4 fruit fly cellular contexts compared by ENCODE assay signal in genomic region chr3R:21408372-21408771, dm6.
TF ChIP-seq lines count a peak whose summit lies in the region.

No protein-coding gene starts in this region.

- TF ChIP-seq CTCF in S2 (optimal IDR thresholded peaks at IDR 0.05; lab: Kevin White, UChicago): peak; percentile 98 to 99
- peak; percentile 95 for TF ChIP-seq CTCF in whole organism, embryonic (GFP tag; optimal IDR thresholded peaks at IDR 0.05; lab: Kevin White, UChicago)

TF ChIP-seq in whole organism, embryonic, 481 proteins besides CTCF, POLR2A, EP300 and RAD21 (continues in another document):
- TF ChIP-seq vvl (GFP tag; IDR thresholded peaks at IDR 0.05; lab: Robert Waterston, UW) (peak; percentile 75), gro (GFP tag; optimal IDR thresholded peaks at IDR 0.05; lab: Kevin White, UChicago) (peak; percentile 26), Trl (optimal IDR thresholded peaks at IDR 0.05; lab: Kevin White, UChicago) (peak in 1 of 2 experiments; percentile 15), Trl (GFP tag; optimal IDR thresholded peaks at IDR 0.05; lab: Kevin White, UChicago) (no peak), Doc2 (GFP tag; IDR thresholded peaks at IDR 0.05; lab: Robert Waterston, UW) (no peak), wdn (GFP tag; IDR thresholded peaks at IDR 0.05; lab: Robert Waterston, UW) (no peak), yki (optimal IDR thresholded peaks at IDR 0.05; lab: Kevin White, UChicago) (peak; percentile 67), trem (tag; optimal IDR thresholded peaks at IDR 0.05; lab: Kevin White, UChicago) (peak; percentile 33), ken (GFP tag; IDR thresholded peaks at IDR 0.05; lab: Robert Waterston, UW) (peak; percentile 27; the same call in 2 of the 3 replicates), ac (GFP tag; optimal IDR thresholded peaks at IDR 0.05; lab: Kevin White, UChicago) (no peak), Taf1 (GFP tag; IDR thresholded peaks at IDR 0.05; lab: Robert Waterston, UW) (no peak), CG15696 (tag; optimal IDR thresholded peaks at IDR 0.05; lab: Kevin White, UChicago) (peak; percentile 25), fd64A (GFP tag; optimal IDR thresholded peaks at IDR 0.05; lab: Kevin White, UChicago) (no peak), Ptx1 (GFP tag; IDR thresholded peaks at IDR 0.05; lab: Robert Waterston, UW) (peak; percentile 49; the same call in 1 of the 2 replicates), vnd (GFP tag; IDR thresholded peaks at IDR 0.05; lab: Robert Waterston, UW; ENCODE audit: partially characterized antibody) (no peak), onecut (GFP tag; IDR thresholded peaks at IDR 0.05; lab: Robert Waterston, UW) (peak; percentile 33; the same call in 1 of the 2 replicates), CG14667 (GFP tag; IDR thresholded peaks at IDR 0.05; lab: Robert Waterston, UW) (peak; percentile 21; the same call in 1 of the 2 replicates), CG14710 (tag; optimal IDR thresholded peaks at IDR 0.05; lab: Kevin White, UChicago) (peak; percentile 19), grau (tag; optimal IDR thresholded peaks at IDR 0.05; lab: Kevin White, UChicago) (peak; percentile 7), ase (GFP tag; IDR thresholded peaks at IDR 0.05; lab: Robert Waterston, UW) (0 out of 3 replicates have a peak, but pooled peaks have one; percentile 40), MBD-R2 (GFP tag; IDR thresholded peaks at IDR 0.05; lab: Robert Waterston, UW) (peak; percentile 73), CG17829 (tag; optimal IDR thresholded peaks at IDR 0.05; lab: Kevin White, UChicago) (peak; percentile 26), Sry-δ (GFP tag; optimal IDR thresholded peaks at IDR 0.05; lab: Kevin White, UChicago) (peak; percentile 39), Myb (GFP tag; optimal IDR thresholded peaks at IDR 0.05; lab: Kevin White, UChicago) (peak; percentile 91), CG10147 (GFP tag; optimal IDR thresholded peaks at IDR 0.05; lab: Kevin White, UChicago) (peak; percentile 3), CG13624 (GFP tag; optimal IDR thresholded peaks at IDR 0.05; lab: Kevin White, UChicago) (peak; percentile 7), klu (GFP tag; IDR thresholded peaks at IDR 0.05; lab: Robert Waterston, UW) (0 out of 2 replicates have a peak, but pooled peaks have one; percentile 11), Hsf (GFP tag; optimal IDR thresholded peaks at IDR 0.05; lab: Kevin White, UChicago) (peak; percentile 9), CG9932 (GFP tag; IDR thresholded peaks at IDR 0.05; lab: Robert Waterston, UW) (peak; percentile 50)

TF ChIP-seq in whole organism, prepupa, 60 proteins besides CTCF, POLR2A, EP300 and RAD21:
- TF ChIP-seq CG6854 (GFP tag; optimal IDR thresholded peaks at IDR 0.05; lab: Kevin White, UChicago): peak; percentile 98
- no peak for TF ChIP-seq CG8319 (GFP tag; optimal IDR thresholded peaks at IDR 0.05; lab: Kevin White, UChicago)
TF ChIP-seq in whole organism, prepupa: peak in this region for 1.

TF ChIP-seq in whole organism, wandering third instar larva, 38 proteins besides CTCF, POLR2A, EP300 and RAD21:
- TF ChIP-seq Myc (optimal IDR thresholded peaks at IDR 0.05; lab: Kevin White, UChicago): peak; percentile 44
- TF ChIP-seq sage (GFP tag; optimal IDR thresholded peaks at IDR 0.05; lab: Kevin White, UChicago): no peak
